Fruit fly (Drosophila melanogaster): ENCODE data around the gene CG17776.

- TF ChIP-seq CG5204 (GFP tag; optimal IDR thresholded peaks at IDR 0.05) = no peak
- no peak for TF ChIP-seq toe (GFP tag; optimal IDR thresholded peaks at IDR 0.05)
- no peak for TF ChIP-seq kay (GFP tag; ENCODE audit: borderline replicate concordance)
- TF ChIP-seq CG33017 (tag; optimal IDR thresholded peaks at IDR 0.05) = no peak
- no peak for TF ChIP-seq cic (GFP tag; optimal IDR thresholded peaks at IDR 0.05)
- no peak for TF ChIP-seq CG11617 (GFP tag; optimal IDR thresholded peaks at IDR 0.05)
- no peak for TF ChIP-seq CG1620 (GFP tag; optimal IDR thresholded peaks at IDR 0.05)
- TF ChIP-seq CG12768 (GFP tag; optimal IDR thresholded peaks at IDR 0.05) = no peak
- no peak for TF ChIP-seq bab1 (GFP tag; optimal IDR thresholded peaks at IDR 0.05)
- TF ChIP-seq CG14711 (tag; optimal IDR thresholded peaks at IDR 0.05) = no peak
- TF ChIP-seq CG7045 (GFP tag; optimal IDR thresholded peaks at IDR 0.05) = no peak
- TF ChIP-seq Hr96 (GFP tag; optimal IDR thresholded peaks at IDR 0.05) = no peak
Measured at dm6 chrX:2142275-2142934, 42.1 kb upstream of the CG17776 start.
